Fruit fly (Drosophila melanogaster) whole organism, embryonic: ENCODE results near the gene nwk.

Experiments used
- Awh ChIP-seq: fragments of 200-800 bp; sonication (Bioruptor generic); IDR thresholded peaks from 2 replicates; pipeline ENCODE4, ENCODE4 v1.3.6; 2022; ENCODE audit warnings: missing biosample characterization, missing genetic modification characterization
- CG10209 ChIP-seq: fragments of 200-800 bp; sonication (Bioruptor generic); optimal IDR thresholded peaks from 3 replicates; lab custom pipeline; 2017; ENCODE audit warnings: missing biosample characterization, mild to moderate bottlenecking, missing genetic modification characterization, missing genetic modification reagents
- CG11695 ChIP-seq: fragments of 200-800 bp; sonication (Bioruptor generic); IDR thresholded peaks from 3 replicates; pipeline ENCODE4 v1.3.6; 2022; ENCODE audit warnings: missing biosample characterization, missing genetic modification characterization
- CG14014 ChIP-seq: fragments of 200-800 bp; sonication (Bioruptor generic); IDR thresholded peaks from 2 replicates; pipeline ENCODE4 v1.3.6; 2022; ENCODE audit warnings: missing biosample characterization, missing genetic modification characterization
- CG15011 ChIP-seq: fragments of 200-800 bp; sonication (Bioruptor generic); optimal IDR thresholded peaks from 3 replicates; lab custom pipeline; 2018; ENCODE audit warnings: missing biosample characterization, mild to moderate bottlenecking, missing genetic modification characterization
- CG15073 ChIP-seq: fragments of 200-800 bp; sonication (Bioruptor generic); optimal IDR thresholded peaks from 2 replicates; lab custom pipeline; 2016; ENCODE audit warnings: missing biosample characterization, missing genetic modification characterization
- CG6791 ChIP-seq: fragments of 200-800 bp; sonication (Bioruptor generic); IDR thresholded peaks from 3 replicates; pipeline ENCODE4 v1.3.6; 2022; ENCODE audit warnings: missing biosample characterization, missing genetic modification characterization; ENCODE audit not compliant: partially characterized antibody
- Hr78 ChIP-seq, 2 experiments: fragments of 200-800 bp in 1 of 2; fragments of >200 bp in 1 of 2; sonication (Bioruptor generic) in 1 of 2; optimal IDR thresholded peaks; 2 replicates each; lab custom pipeline; 2017 to 2019; ENCODE audit warnings: missing biosample characterization in 2 of 2, missing genetic modification characterization in 2 of 2, mild to moderate bottlenecking in 1 of 2, moderate library complexity in 1 of 2
- emc ChIP-seq: fragments of 200-800 bp; sonication (Bioruptor generic); optimal IDR thresholded peaks from 2 replicates; lab custom pipeline; 2016; ENCODE audit warnings: missing biosample characterization, missing genetic modification characterization
- gem ChIP-seq: fragments of 200-800 bp; sonication (Bioruptor generic); optimal IDR thresholded peaks from 2 replicates; lab custom pipeline; 2019; ENCODE audit warnings: missing biosample characterization, mild to moderate bottlenecking, missing genetic modification characterization, moderate library complexity

DNA sequence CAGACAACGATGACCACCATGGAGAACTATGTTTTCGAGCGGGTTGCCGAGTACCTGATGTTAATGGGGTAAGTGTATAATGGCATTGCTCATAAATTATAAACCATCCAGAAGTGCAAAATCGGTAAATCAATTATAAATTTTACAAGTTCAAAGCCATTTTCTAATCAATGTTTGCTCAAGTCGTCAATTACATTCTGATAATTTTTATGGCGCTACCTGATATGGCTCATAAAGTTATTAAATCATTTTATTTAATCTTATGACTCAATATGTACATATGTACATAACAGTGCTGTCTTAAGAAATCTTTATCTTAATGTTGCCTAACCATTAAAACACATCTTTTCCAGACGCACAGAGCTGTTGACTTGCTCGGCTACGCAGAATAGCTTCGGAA, 1.9 kb downstream of the nwk start:
- TF ChIP-seq Awh (GFP tag; lab: Robert Waterston, UW) = no peak
- no peak for TF ChIP-seq gem (tag; lab: Kevin White, UChicago)
- no peak for TF ChIP-seq CG11695 (GFP tag; lab: Robert Waterston, UW)
- TF ChIP-seq emc (GFP tag; lab: Kevin White, UChicago) = no peak
- no peak for TF ChIP-seq CG15011 (GFP tag; lab: Kevin White, UChicago)
- no peak for TF ChIP-seq CG14014 (GFP tag; lab: Robert Waterston, UW)
- no peak for TF ChIP-seq CG10209
- TF ChIP-seq Hr78 (GFP tag; optimal IDR thresholded peaks at IDR 0.05; lab: Kevin White, UChicago) = no peak
- no peak for TF ChIP-seq CG15073 (GFP tag; lab: Kevin White, UChicago)
- TF ChIP-seq CG6791 = no peak
